Fruit fly (Drosophila melanogaster): ENCODE results near the gene CG7692.

dm6 chr3L:17310509-17310908 is 41.1 kb upstream of the CG7692 start:
- TF ChIP-seq CG8478 (optimal IDR thresholded peaks at IDR 0.05) (no peak), CTCF (optimal IDR thresholded peaks at IDR 0.05) (no peak)
